Worm (Caenorhabditis elegans) whole organism, L4/young adult: Measurements from ENCODE around the gene Y43D4A.6.

Source experiments
- W03F9.2 ChIP-seq: fragments of 150-350 bp; optimal IDR thresholded peaks from 2 replicates; lab custom pipeline; 2014; ENCODE audit warnings: missing biosample characterization, missing genetic modification characterization
- dao-5 ChIP-seq: sonication (generic microtip); optimal IDR thresholded peaks from 2 replicates; lab custom pipeline; 2016; ENCODE audit warnings: missing genotype, missing genetic modification characterization, moderate library complexity, missing compliant biosample characterization
- him-1 ChIP-seq: sonication (generic microtip); optimal IDR thresholded peaks from 2 replicates; lab custom pipeline; 2016; ENCODE audit warnings: missing genotype, missing genetic modification reagents, missing genetic modification characterization, missing compliant biosample characterization

- TF ChIP-seq dao-5 (no peak), W03F9.2 (tag; lab: Kevin White, UChicago) (no peak), him-1 (tag; lab: Kevin White, UChicago) (no peak)
Measured at ce11 chrIV:16776915-16777314, 10.2 kb upstream of the Y43D4A.6 start.
